Fruit fly (Drosophila melanogaster) S2 (cell line): ENCODE data around the gene CG15563.

Experiments used
- CG8478 ChIP-seq: fragments of >200 bp; optimal IDR thresholded peaks from 2 replicates; lab custom pipeline; 2018
- CTCF ChIP-seq, 2 experiments: fragments of >200 bp; optimal IDR thresholded peaks; 2 replicates each; lab custom pipeline; 2018

dm6 chr3R:31222890-31223569 is 9.1 kb downstream of the CG15563 start:
- TF ChIP-seq CTCF (optimal IDR thresholded peaks at IDR 0.05; lab: Kevin White, UChicago), result no peak
- TF ChIP-seq CG8478 (lab: Kevin White, UChicago), result no peak
